Worm (Caenorhabditis elegans) whole organism, early embryonic: ENCODE measurements around the gene C34H4.5.

Experiments used
- B0310.2 ChIP-seq: sonication (generic microtip); optimal IDR thresholded peaks from 2 replicates; lab custom pipeline; 2016; ENCODE audit warnings: mild to moderate bottlenecking, missing genetic modification characterization, missing compliant biosample characterization
- aly-1 ChIP-seq: sonication (generic microtip); optimal IDR thresholded peaks from 2 replicates; lab custom pipeline; 2016; ENCODE audit warnings: missing genetic modification characterization, missing compliant biosample characterization
- ama-1 ChIP-seq: fragments of 150-350 bp; optimal IDR thresholded peaks from 2 replicates; lab custom pipeline; 2014
- ceh-13 ChIP-seq: fragments of 200-800 bp; sonication (Bioruptor generic); optimal IDR thresholded peaks from 2 replicates; lab custom pipeline; 2018; ENCODE audit warnings: mild to moderate bottlenecking, missing genetic modification characterization, missing compliant biosample characterization
- scrt-1 ChIP-seq: fragments of 200-800 bp; sonication (Bioruptor generic); IDR thresholded peaks from 2 replicates; pipeline ENCODE4 v1.3.6; 2022; ENCODE audit warnings: missing genetic modification characterization, missing compliant biosample characterization
- tbx-37 ChIP-seq: fragments of 200-800 bp; sonication (Bioruptor generic); conservative IDR thresholded peaks from 2 replicates; pipeline ENCODE4 v1.3.6; 2022; ENCODE audit warnings: missing genetic modification reagents, missing genetic modification characterization, missing compliant biosample characterization

DNA sequence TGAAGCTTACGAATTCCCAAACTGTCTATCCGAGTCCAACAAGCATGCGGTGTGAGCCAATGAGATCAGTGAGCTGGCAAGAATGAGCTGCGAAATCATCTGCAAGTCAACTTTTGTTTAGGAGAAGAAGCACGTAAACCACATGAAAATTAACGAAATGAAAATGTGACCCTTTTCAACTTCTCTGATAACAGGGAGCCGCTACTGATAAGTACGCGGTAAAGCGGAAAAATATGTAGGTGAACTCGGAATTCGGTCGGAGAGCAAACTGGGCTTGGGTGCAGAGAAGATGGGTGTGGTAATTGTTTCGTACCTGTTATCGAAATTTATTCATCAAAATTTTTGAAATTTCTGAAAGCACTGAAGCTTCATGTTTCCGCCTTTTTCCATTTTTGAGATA is 33.5 kb downstream of the C34H4.5 start, which contains the start of gene clec-172:
- no peak for TF ChIP-seq tbx-37 (GFP tag; lab: Robert Waterston, UW)
- TF ChIP-seq aly-1 (tag; lab: Kevin White, UChicago): no peak
- no peak for TF ChIP-seq ama-1 (lab: Kevin White, UChicago)
- no peak for TF ChIP-seq B0310.2 (tag; lab: Kevin White, UChicago)
- TF ChIP-seq scrt-1 (GFP tag; lab: Robert Waterston, UW): no peak
- no peak for TF ChIP-seq ceh-13 (GFP tag; lab: Kevin White, UChicago)
